Fruit fly (Drosophila melanogaster): ENCODE measurements around the gene Lrr47.

dm6 chr2L:10510843-10511242, 6.3 kb upstream of the Lrr47 start:
- no peak for TF ChIP-seq fkh (GFP tag; optimal IDR thresholded peaks at IDR 0.05)
- TF ChIP-seq CG34406 (GFP tag; optimal IDR thresholded peaks at IDR 0.05): no peak
- no peak for TF ChIP-seq spab (GFP tag; optimal IDR thresholded peaks at IDR 0.05)
- no peak for TF ChIP-seq CG7368 (GFP tag; optimal IDR thresholded peaks at IDR 0.05)
- TF ChIP-seq Sox102F (GFP tag; optimal IDR thresholded peaks at IDR 0.05): no peak
- TF ChIP-seq CG11762 (GFP tag; optimal IDR thresholded peaks at IDR 0.05; ENCODE audit: insufficient read depth): no peak
- no peak for TF ChIP-seq CG1621 (tag; optimal IDR thresholded peaks at IDR 0.05)
- TF ChIP-seq Lpt (GFP tag; optimal IDR thresholded peaks at IDR 0.05): no peak
- no peak for TF ChIP-seq CG8119 (GFP tag; IDR thresholded peaks at IDR 0.05)
- no peak for TF ChIP-seq Hr39 (GFP tag; optimal IDR thresholded peaks at IDR 0.05)
